Fruit fly (Drosophila melanogaster): Measurements from ENCODE around the gene Cby.

DNA sequence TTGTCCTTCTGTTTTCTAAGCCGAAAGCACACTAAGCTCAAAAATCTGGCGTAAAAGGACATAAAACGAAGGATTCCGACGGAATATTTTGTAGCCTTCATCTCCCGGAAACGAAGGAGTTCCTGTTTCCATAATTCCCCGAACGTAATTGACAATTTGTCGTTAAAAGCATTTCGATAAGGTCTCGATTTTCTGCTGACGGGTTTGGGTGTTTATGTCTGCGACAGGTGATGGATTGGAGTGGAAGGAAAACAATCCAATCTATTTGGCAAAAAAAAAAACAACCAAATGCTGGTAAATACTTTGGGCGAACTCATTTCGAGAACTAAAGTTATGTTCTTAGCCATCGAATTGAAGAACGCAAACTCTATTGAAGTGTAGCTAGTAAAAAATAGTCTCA lies 21.2 kb upstream of the Cby start, which contains the start of gene Gr93d:
- no peak for TF ChIP-seq Clk (GFP tag; optimal IDR thresholded peaks at IDR 0.05)
- no peak for TF ChIP-seq CG11617 (GFP tag; optimal IDR thresholded peaks at IDR 0.05)
- TF ChIP-seq cic (GFP tag; optimal IDR thresholded peaks at IDR 0.05), result no peak
- no peak for TF ChIP-seq CG5204 (GFP tag; optimal IDR thresholded peaks at IDR 0.05)
- TF ChIP-seq CG33017 (tag; optimal IDR thresholded peaks at IDR 0.05), result no peak
- TF ChIP-seq pad (GFP tag; optimal IDR thresholded peaks at IDR 0.05), result no peak
- TF ChIP-seq Crg-1 (GFP tag; optimal IDR thresholded peaks at IDR 0.05), result no peak
- no peak for TF ChIP-seq Mnt (GFP tag; optimal IDR thresholded peaks at IDR 0.05)
- no peak for TF ChIP-seq Hr96 (GFP tag; optimal IDR thresholded peaks at IDR 0.05)
- no peak for TF ChIP-seq kay (GFP tag; ENCODE audit: borderline replicate concordance)
- TF ChIP-seq ovo (GFP tag; optimal IDR thresholded peaks at IDR 0.05), result no peak
- TF ChIP-seq CG1620 (GFP tag; optimal IDR thresholded peaks at IDR 0.05), result no peak
- TF ChIP-seq CG14711 (tag; optimal IDR thresholded peaks at IDR 0.05), result no peak

All from whole organism, adult.